Fruit fly (Drosophila melanogaster) whole organism: ENCODE measurements around the gene Lasp.

Source experiments
- CG8478 ChIP-seq: fragments of >200 bp; optimal IDR thresholded peaks from 2 replicates; lab custom pipeline; 2018; ENCODE audit warnings: inconsistent platforms
- Dll ChIP-seq: fragments of >200 bp; optimal IDR thresholded peaks from 2 replicates; lab custom pipeline; 2017
- pan ChIP-seq: fragments of >200 bp; optimal IDR thresholded peaks from 2 replicates; lab custom pipeline; 2017
- usp ChIP-seq: fragments of >200 bp; optimal IDR thresholded peaks from 2 replicates; lab custom pipeline; 2017; ENCODE audit warnings: missing biosample characterization, missing genetic modification characterization, mixed read lengths

- TF ChIP-seq pan (lab: Kevin White, UChicago) (no peak), Dll (no peak), usp (GFP tag; lab: Kevin White, UChicago) (no peak), CG8478 (no peak)
Measured at dm6 chr3L:16645323-16645982, 66.0 kb downstream of the Lasp start.
